Worm (Caenorhabditis elegans) whole organism, mixed stage, embryonic: ENCODE data around the gene C49C3.10.

Source experiments
- M03D4.4 ChIP-seq: sonication (generic microtip); optimal IDR thresholded peaks from 2 replicates; lab custom pipeline; 2017; ENCODE audit warnings: mild to moderate bottlenecking, missing genetic modification characterization, missing compliant biosample characterization
- blmp-1 ChIP-seq: fragments of 150-350 bp; optimal IDR thresholded peaks from 2 replicates; lab custom pipeline; 2014; ENCODE audit warnings: missing biosample characterization, missing genetic modification characterization
- ceh-39 ChIP-seq: fragments of 150-350 bp; optimal IDR thresholded peaks from 2 replicates; lab custom pipeline; 2014; ENCODE audit warnings: missing biosample characterization, missing genetic modification characterization
- ceh-43 ChIP-seq: fragments of 200-800 bp; sonication (Bioruptor generic); optimal IDR thresholded peaks from 2 replicates; lab custom pipeline; 2018; ENCODE audit warnings: mild to moderate bottlenecking, missing genetic modification characterization, moderate library complexity, missing compliant biosample characterization
- ceh-83 ChIP-seq: fragments of 200-800 bp; sonication (Bioruptor generic); optimal IDR thresholded peaks from 2 replicates; lab custom pipeline; 2018; ENCODE audit warnings: mild to moderate bottlenecking, missing genetic modification characterization, missing compliant biosample characterization
- ces-1 ChIP-seq: fragments of 150-350 bp; optimal IDR thresholded peaks from 2 replicates; lab custom pipeline; 2014; ENCODE audit warnings: missing biosample characterization, missing genetic modification reagents, missing genetic modification characterization
- cnd-1 ChIP-seq: fragments of 200-800 bp; sonication (Bioruptor generic); optimal IDR thresholded peaks from 2 replicates; lab custom pipeline; 2018; ENCODE audit warnings: mild to moderate bottlenecking, missing genetic modification characterization, missing compliant biosample characterization
- drap-1 ChIP-seq: fragments of 200-800 bp; sonication (Bioruptor generic); optimal IDR thresholded peaks from 3 replicates; lab custom pipeline; 2018; ENCODE audit warnings: mild to moderate bottlenecking, missing genetic modification characterization, missing compliant biosample characterization
- elt-1 ChIP-seq: sonication (generic microtip); optimal IDR thresholded peaks from 2 replicates; lab custom pipeline; 2017; ENCODE audit warnings: missing genetic modification characterization, mild to moderate bottlenecking, missing compliant biosample characterization, antibody characterized with exemption, moderate library complexity, borderline replicate concordance; ENCODE audit not compliant: insufficient read depth
- flh-1 ChIP-seq: fragments of 200-800 bp; sonication (Bioruptor generic); optimal IDR thresholded peaks from 2 replicates; lab custom pipeline; 2018; ENCODE audit warnings: mild to moderate bottlenecking, missing genetic modification characterization, moderate library complexity, missing compliant biosample characterization
- ham-2 ChIP-seq: fragments of 200-800 bp; sonication (Bioruptor generic); optimal IDR thresholded peaks from 2 replicates; lab custom pipeline; 2018; ENCODE audit warnings: mild to moderate bottlenecking, missing genetic modification characterization, missing compliant biosample characterization
- hlh-1 ChIP-seq: fragments of 150-350 bp; optimal IDR thresholded peaks from 2 replicates; lab custom pipeline; 2014; ENCODE audit warnings: missing biosample characterization, missing genetic modification reagents, missing genetic modification characterization
- lsy-2 ChIP-seq: fragments of 150-350 bp; optimal IDR thresholded peaks from 2 replicates; lab custom pipeline; 2014; ENCODE audit warnings: missing biosample characterization, missing genetic modification characterization
- mab-5 ChIP-seq: fragments of 150-350 bp; optimal IDR thresholded peaks from 2 replicates; lab custom pipeline; 2014; ENCODE audit warnings: missing biosample characterization, missing genetic modification characterization
- mep-1 ChIP-seq: fragments of 150-350 bp; optimal IDR thresholded peaks from 2 replicates; lab custom pipeline; 2017; ENCODE audit warnings: missing biosample characterization, missing genetic modification reagents, missing genetic modification characterization, inconsistent platforms
- mls-2 ChIP-seq: sonication (generic microtip); optimal IDR thresholded peaks from 2 replicates; lab custom pipeline; 2016; ENCODE audit warnings: mild to moderate bottlenecking, missing genetic modification characterization, moderate library complexity, missing compliant biosample characterization
- nhr-12 ChIP-seq: fragments of 150-350 bp; optimal IDR thresholded peaks from 2 replicates; lab custom pipeline; 2014; ENCODE audit warnings: missing biosample characterization, missing genetic modification characterization
- nhr-2 ChIP-seq: fragments of 150-350 bp; optimal IDR thresholded peaks from 2 replicates; lab custom pipeline; 2014; ENCODE audit warnings: missing biosample characterization, missing genetic modification characterization
- nhr-28 ChIP-seq: fragments of 150-350 bp; optimal IDR thresholded peaks from 2 replicates; lab custom pipeline; 2014; ENCODE audit warnings: missing biosample characterization, missing genetic modification characterization
- nhr-76 ChIP-seq: sonication (generic microtip); optimal IDR thresholded peaks from 2 replicates; lab custom pipeline; 2017; ENCODE audit warnings: missing biosample characterization, missing genetic modification characterization
- pha-4 ChIP-seq: fragments of 150-350 bp; optimal IDR thresholded peaks from 2 replicates; lab custom pipeline; 2018; ENCODE audit warnings: missing biosample characterization, missing genetic modification reagents, missing genetic modification characterization
- sem-2 ChIP-seq: fragments of 200-800 bp; sonication (Bioruptor generic); optimal IDR thresholded peaks from 2 replicates; lab custom pipeline; 2018; ENCODE audit warnings: mild to moderate bottlenecking, missing genetic modification characterization, missing compliant biosample characterization
- tbx-8 ChIP-seq: fragments of 200-800 bp; sonication (Bioruptor generic); optimal IDR thresholded peaks from 2 replicates; lab custom pipeline; 2018; ENCODE audit warnings: mild to moderate bottlenecking, missing genetic modification characterization, moderate library complexity, missing compliant biosample characterization
- unc-39 ChIP-seq: fragments of 150-350 bp; optimal IDR thresholded peaks from 2 replicates; lab custom pipeline; 2014; ENCODE audit warnings: missing biosample characterization, missing genetic modification characterization
- unc-62 ChIP-seq: fragments of 150-350 bp; optimal IDR thresholded peaks from 2 replicates; lab custom pipeline; 2014; ENCODE audit warnings: missing biosample characterization, missing genetic modification reagents, missing genetic modification characterization
- zip-8 ChIP-seq: fragments of 150-350 bp; optimal IDR thresholded peaks from 2 replicates; lab custom pipeline; 2014; ENCODE audit warnings: missing biosample characterization, missing genetic modification characterization
- ztf-11 ChIP-seq: fragments of 150-350 bp; optimal IDR thresholded peaks from 2 replicates; lab custom pipeline; 2014; ENCODE audit warnings: missing biosample characterization, missing genetic modification characterization

The C49C3.10 gene

DNA sequence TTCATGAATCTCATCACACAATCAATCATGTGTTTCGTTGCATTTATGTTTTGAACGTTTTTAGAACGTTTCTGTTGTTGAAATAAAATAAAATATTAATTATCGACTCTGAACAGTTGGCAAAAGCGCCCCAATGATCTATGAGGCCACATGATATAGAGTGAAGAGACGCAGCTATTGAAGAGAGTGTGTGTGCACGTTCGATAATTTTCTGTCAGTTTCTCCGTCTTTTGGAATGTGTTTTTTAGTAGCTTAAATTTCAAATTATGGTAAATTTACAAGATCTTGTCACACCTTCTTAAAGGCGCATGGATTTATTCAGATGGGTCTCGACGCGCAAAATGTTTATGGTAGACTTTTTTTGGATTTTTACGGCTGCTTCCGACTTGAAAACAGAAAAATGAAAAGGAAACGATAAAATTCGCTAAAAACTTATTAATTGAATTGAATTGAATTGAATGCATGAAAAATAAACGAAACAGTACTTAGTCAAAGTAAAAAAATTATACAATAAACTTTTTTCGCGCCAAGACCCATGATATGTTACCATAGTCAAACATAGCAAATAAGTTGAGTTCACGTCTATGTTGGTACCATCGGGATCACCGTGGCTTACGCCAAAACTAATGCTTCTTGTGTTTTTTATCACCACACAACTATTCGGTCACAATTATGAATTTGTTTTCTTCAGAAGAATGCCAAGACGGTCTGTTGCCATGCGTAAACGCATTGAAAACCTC, 5.1 kb downstream of the C49C3.10 start, which contains the start of gene C49C3.15:
C49C3.15 (plus strand) TSS at position 690 of the 740 bp plus-strand sequence.
- TF ChIP-seq unc-39 (tag; lab: Kevin White, UChicago) (no peak), lsy-2 (tag; lab: Kevin White, UChicago) (no peak), zip-8 (tag; lab: Kevin White, UChicago) (no peak), mep-1 (peak; percentile 40), M03D4.4 (tag; lab: Kevin White, UChicago) (no peak), ces-1 (GFP tag; lab: Kevin White, UChicago) (peak; percentile 31), pha-4 (tag; lab: Kevin White, UChicago) (peak; percentile 18), hlh-1 (tag; lab: Kevin White, UChicago) (peak; percentile 46), tbx-8 (GFP tag; lab: Kevin White, UChicago) (no peak), ham-2 (GFP tag; lab: Kevin White, UChicago) (no peak), mab-5 (tag; lab: Kevin White, UChicago) (no peak), nhr-2 (tag; lab: Kevin White, UChicago) (no peak), nhr-28 (tag; lab: Kevin White, UChicago) (no peak), nhr-76 (tag; lab: Kevin White, UChicago) (no peak), ceh-39 (tag; lab: Kevin White, UChicago) (peak; percentile 69), elt-1 (tag; lab: Kevin White, UChicago) (no peak), ceh-43 (GFP tag; lab: Kevin White, UChicago) (peak; percentile 23), unc-62 (GFP tag; lab: Kevin White, UChicago) (peak; percentile 35), cnd-1 (tag; lab: Kevin White, UChicago) (no peak)

DNA sequence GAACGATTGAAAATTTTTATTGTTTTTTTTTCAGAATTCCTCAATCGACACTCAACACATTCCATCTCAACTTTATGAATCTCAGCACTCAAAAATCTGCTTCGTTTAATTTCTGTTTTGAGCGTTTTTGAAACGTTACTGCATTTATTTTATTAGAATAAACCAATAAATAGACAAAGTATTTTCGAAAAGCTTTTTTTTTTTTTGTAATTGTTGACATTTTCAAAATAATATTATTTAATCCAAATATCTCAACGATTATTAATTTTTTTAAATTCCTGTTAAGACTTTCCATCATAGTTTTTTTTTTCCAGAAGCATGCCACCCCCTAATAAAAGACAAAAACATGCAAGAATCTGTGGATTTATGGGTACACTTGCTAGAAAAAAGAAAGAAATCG, 6.5 kb downstream of the C49C3.10 start, which contains the start of gene C49C3.7:
C49C3.7 (plus strand) TSS at position 301 of the 400 bp plus-strand sequence.
- no peak for TF ChIP-seq drap-1 (GFP tag; lab: Kevin White, UChicago)
- no peak for TF ChIP-seq hlh-1 (tag; lab: Kevin White, UChicago)
- no peak for TF ChIP-seq mls-2 (tag; lab: Kevin White, UChicago)
- no peak for TF ChIP-seq nhr-12 (tag; lab: Kevin White, UChicago)
- TF ChIP-seq blmp-1 (tag; lab: Kevin White, UChicago): no peak
- no peak for TF ChIP-seq nhr-76 (tag; lab: Kevin White, UChicago)
- no peak for TF ChIP-seq flh-1
- TF ChIP-seq ceh-83: no peak
- TF ChIP-seq ztf-11: no peak
- TF ChIP-seq M03D4.4 (tag; lab: Kevin White, UChicago): no peak

DNA sequence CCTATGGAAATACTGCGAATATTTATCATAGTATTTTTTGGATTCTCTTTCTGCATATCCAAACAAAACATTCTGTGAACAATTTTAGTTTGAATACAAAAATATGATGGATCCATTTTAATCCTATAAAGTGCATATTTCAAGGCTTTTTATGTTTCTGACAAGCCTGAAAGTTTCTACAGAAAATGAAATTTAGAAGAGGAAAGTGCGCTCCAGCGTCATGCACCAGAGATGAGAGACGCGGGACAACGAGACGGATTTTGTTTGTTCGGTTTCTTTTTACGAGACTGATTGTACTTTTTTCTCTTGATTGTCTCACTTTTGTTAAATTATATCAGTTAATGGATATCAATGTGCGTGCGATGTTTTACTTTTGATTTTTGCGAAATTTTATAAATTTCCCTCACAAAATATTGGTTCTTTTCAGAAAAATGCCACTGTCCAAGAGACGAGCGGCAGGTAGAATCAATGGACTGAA, 7.6 kb downstream of the C49C3.10 start, which contains the start of gene C49C3.6:
C49C3.6 (plus strand) TSS at position 428 of the 478 bp plus-strand sequence.
- peak; percentile 73 for TF ChIP-seq ces-1 (GFP tag; lab: Kevin White, UChicago)
- TF ChIP-seq sem-2 (GFP tag; lab: Kevin White, UChicago): no peak

DNA sequence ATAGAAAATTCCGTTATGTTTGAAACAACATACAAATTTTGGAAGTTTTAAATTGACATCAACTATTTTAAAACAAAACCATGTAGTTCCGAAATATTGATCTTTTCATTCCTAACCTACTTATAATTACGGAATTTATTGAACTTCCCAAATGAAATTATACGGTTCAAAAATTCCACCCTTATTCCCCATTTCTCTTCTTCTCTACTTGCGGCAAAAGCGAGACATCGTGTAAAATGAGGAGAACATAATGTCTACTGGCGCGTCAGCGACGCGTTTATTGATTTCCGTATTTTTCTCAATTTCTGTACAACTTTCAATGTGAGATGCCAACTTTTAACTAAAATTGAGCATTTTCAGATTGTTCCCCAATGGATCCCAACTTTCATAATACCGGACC, 9.9 kb downstream of the C49C3.10 start, which contains the start of gene ceh-88:
ceh-88 (plus strand) TSS at position 355 of the 400 bp plus-strand sequence.
- TF ChIP-seq mls-2 (tag; lab: Kevin White, UChicago): no peak
- no peak for TF ChIP-seq mep-1
- no peak for TF ChIP-seq elt-1 (tag; lab: Kevin White, UChicago)
- TF ChIP-seq blmp-1 (tag; lab: Kevin White, UChicago): no peak
- peak; percentile 84 for TF ChIP-seq ces-1 (GFP tag; lab: Kevin White, UChicago)
- TF ChIP-seq lsy-2 (tag; lab: Kevin White, UChicago): no peak

DNA sequence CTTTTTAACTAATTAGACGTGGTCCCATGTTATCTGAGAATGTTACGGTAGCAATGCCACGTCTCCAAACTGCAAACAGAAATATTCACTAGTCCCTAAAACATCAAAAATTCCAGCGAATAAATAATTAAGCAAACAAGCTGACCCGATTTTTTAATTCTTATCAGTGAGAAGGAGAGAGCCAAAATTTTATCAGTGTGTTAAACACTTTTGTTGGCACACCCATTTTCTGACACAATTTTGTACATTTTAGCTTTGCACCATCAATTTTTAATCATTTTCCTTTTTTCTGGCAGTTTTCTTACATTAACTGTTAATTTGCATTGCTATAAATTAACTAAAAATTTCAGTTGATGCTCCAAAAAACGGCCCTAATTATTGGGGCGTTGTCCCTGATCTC, 18.3 kb downstream of the C49C3.10 start, which contains the start of gene C49C3.4:
C49C3.4 (plus strand) TSS at position 351 of the 400 bp plus-strand sequence.
- TF ChIP-seq blmp-1 (tag; lab: Kevin White, UChicago) (no peak), flh-1 (no peak), elt-1 (tag; lab: Kevin White, UChicago) (no peak), ceh-83 (no peak), mab-5 (tag; lab: Kevin White, UChicago) (no peak), nhr-28 (tag; lab: Kevin White, UChicago) (no peak)
